Fruit fly (Drosophila melanogaster) whole organism, adult: ENCODE data around the gene CG7394.
A peak's percentile ranks its signal among the peaks of the same experiment; 100 is the strongest.

Experiments
- CG11617 ChIP-seq: fragments of 200-800 bp; sonication (Bioruptor generic); optimal IDR thresholded peaks from 2 replicates; lab custom pipeline; 2017; ENCODE audit warnings: mild to moderate bottlenecking, missing biosample characterization, missing genetic modification reagents, missing genetic modification characterization
- CG12768 ChIP-seq: fragments of 200-800 bp; sonication (Bioruptor generic); optimal IDR thresholded peaks from 2 replicates; lab custom pipeline; 2017; ENCODE audit warnings: missing biosample characterization, missing genetic modification characterization, mild to moderate bottlenecking, moderate library complexity, missing genetic modification reagents
- CG14711 ChIP-seq: fragments of 200-800 bp; sonication (Bioruptor generic); optimal IDR thresholded peaks from 2 replicates; lab custom pipeline; 2018; ENCODE audit warnings: missing biosample characterization, mild to moderate bottlenecking, missing genetic modification characterization, moderate library complexity
- CG1620 ChIP-seq: fragments of 200-800 bp; sonication (Bioruptor generic); optimal IDR thresholded peaks from 2 replicates; lab custom pipeline; 2016; ENCODE audit warnings: missing biosample characterization, missing genetic modification characterization
- CG5204 ChIP-seq: fragments of 200-800 bp; sonication (Bioruptor generic); optimal IDR thresholded peaks from 2 replicates; lab custom pipeline; 2016; ENCODE audit warnings: missing biosample characterization, missing genetic modification characterization
- Mnt ChIP-seq: fragments of 200-800 bp; sonication (Bioruptor generic); optimal IDR thresholded peaks from 2 replicates; lab custom pipeline; 2016; ENCODE audit warnings: missing biosample characterization, mild to moderate bottlenecking, missing genetic modification characterization
- bab1 ChIP-seq: fragments of 200-800 bp; sonication (Bioruptor generic); optimal IDR thresholded peaks from 3 replicates; lab custom pipeline; 2019; ENCODE audit warnings: missing biosample characterization, mild to moderate bottlenecking, missing genetic modification characterization, moderate library complexity
- cnc ChIP-seq, 2 experiments: fragments of >200 bp; optimal IDR thresholded peaks; 2 replicates each; lab custom pipeline; 2017
- kay ChIP-seq: fragments of 200-800 bp; sonication (Bioruptor generic); peaks from one replicate; lab custom pipeline; 2016; ENCODE audit warnings: missing biosample characterization, missing genetic modification characterization, borderline replicate concordance
- ovo ChIP-seq: fragments of 200-800 bp; sonication (Bioruptor generic); optimal IDR thresholded peaks from 2 replicates; lab custom pipeline; 2016; ENCODE audit warnings: missing biosample characterization, missing genetic modification characterization
- pad ChIP-seq: fragments of 200-800 bp; sonication (Bioruptor generic); optimal IDR thresholded peaks from 3 replicates; lab custom pipeline; 2017; ENCODE audit warnings: missing biosample characterization, missing genetic modification characterization, mild to moderate bottlenecking, moderate library complexity, missing genetic modification reagents
- tj ChIP-seq: fragments of 200-800 bp; sonication (Bioruptor generic); optimal IDR thresholded peaks from 3 replicates; lab custom pipeline; 2017; ENCODE audit warnings: missing biosample characterization, mild to moderate bottlenecking, missing genetic modification characterization, moderate library complexity

DNA sequence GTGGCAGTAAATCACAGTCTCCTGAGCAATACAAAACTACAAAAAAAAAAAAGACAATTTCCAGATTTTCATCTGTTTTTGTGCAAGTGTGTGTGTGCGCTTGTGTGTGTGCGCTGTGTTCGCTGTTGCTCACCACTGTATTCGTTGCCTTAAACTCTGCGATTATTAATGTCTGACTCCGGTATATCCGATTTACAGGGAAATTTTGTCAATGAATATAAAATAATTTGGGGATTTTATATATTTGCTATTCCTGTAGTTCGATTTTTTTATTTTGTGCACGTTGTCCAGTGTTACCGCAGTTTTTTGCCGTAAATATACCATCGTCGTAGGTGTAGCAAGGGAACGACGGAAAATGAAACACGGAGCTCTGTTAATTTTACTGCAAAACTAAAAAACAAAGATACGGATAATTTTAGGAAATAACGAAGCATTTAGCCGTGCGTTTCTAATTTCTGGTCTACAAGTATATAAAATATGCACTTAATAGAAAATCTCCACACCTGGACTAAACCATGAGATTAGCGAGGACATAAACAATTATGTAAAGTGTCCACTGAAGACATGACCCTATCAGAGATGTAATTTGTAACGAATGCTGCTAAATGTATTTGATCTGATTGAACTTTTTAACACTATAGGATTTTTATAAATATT is 47.5 kb downstream of the CG7394 start, which contains the start of gene Duba:
- no peak for TF ChIP-seq tj
- no peak for TF ChIP-seq kay
- no peak for TF ChIP-seq CG14711 (tag; lab: Kevin White, UChicago)
- TF ChIP-seq ovo = no peak
- no peak for TF ChIP-seq pad (GFP tag; lab: Kevin White, UChicago)
- TF ChIP-seq CG11617 (GFP tag; lab: Kevin White, UChicago) = no peak
- TF ChIP-seq cnc (optimal IDR thresholded peaks at IDR 0.05; lab: Kevin White, UChicago) = no peak
- no peak for TF ChIP-seq CG12768 (GFP tag; lab: Kevin White, UChicago)
- TF ChIP-seq CG5204 (GFP tag; lab: Kevin White, UChicago) = peak; percentile 23
- TF ChIP-seq Mnt (GFP tag; lab: Kevin White, UChicago) = peak; percentile 44
- no peak for TF ChIP-seq bab1 (GFP tag; lab: Kevin White, UChicago)
- no peak for TF ChIP-seq CG1620 (GFP tag; lab: Kevin White, UChicago)
